Worm (Caenorhabditis elegans): Measurements from ENCODE around the gene T08D10.3.

- no peak for TF ChIP-seq him-1 (tag; optimal IDR thresholded peaks at IDR 0.05)
- TF ChIP-seq W03F9.2 (tag; optimal IDR thresholded peaks at IDR 0.05) = no peak
Observed at ce11 chrX:11985887-11986286, 30.7 kb downstream of the T08D10.3 start, which contains the start of gene C49F5.5.
